Fruit fly (Drosophila melanogaster): ENCODE measurements around the gene Sfp24Bb.

The Sfp24Bb gene

dm6 chr2L:3670481-3670880 is 906 bp upstream of the Sfp24Bb start, which contains the start of gene Sfp24Bc:
Gene Sfp24Bc (minus strand): TSS chr2L:3670581.
- TF ChIP-seq Pdp1 (GFP tag; optimal IDR thresholded peaks at IDR 0.05) (peak in 1 of 2 experiments; percentile 54), ap (GFP tag; IDR thresholded peaks at IDR 0.05) (no peak), CG33557 (GFP tag; optimal IDR thresholded peaks at IDR 0.05) (no peak)

DNA sequence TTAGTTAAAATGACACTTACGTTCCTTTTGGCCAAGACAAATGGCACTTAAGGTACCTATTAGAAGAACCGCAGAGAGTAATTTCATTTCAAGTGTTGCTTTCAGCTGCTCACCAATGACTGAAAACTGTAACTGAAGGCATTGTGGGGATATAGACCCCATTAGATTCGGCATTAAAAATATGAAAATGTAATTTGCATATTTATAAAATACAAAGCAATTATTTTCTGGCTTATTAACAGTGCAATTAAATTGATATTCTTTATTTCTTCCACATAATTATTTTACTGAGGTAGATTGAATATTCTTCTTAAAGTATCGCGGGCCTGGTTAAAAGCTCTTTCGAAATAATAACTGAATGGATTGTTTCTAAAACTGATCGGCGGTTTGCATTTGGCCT is 541 bp downstream of the Sfp24Bb start, which contains the start of gene Sfp24Bd:
Gene Sfp24Bd (minus strand): TSS at position 101 of the 400 bp plus-strand sequence.
- TF ChIP-seq Fer2 (tag; optimal IDR thresholded peaks at IDR 0.05) (no peak), CG2116 (GFP tag; optimal IDR thresholded peaks at IDR 0.05) (no peak), Mes4 (GFP tag; optimal IDR thresholded peaks at IDR 0.05) (no peak), Side (GFP tag; optimal IDR thresholded peaks at IDR 0.05) (no peak), Myb (GFP tag; optimal IDR thresholded peaks at IDR 0.05) (no peak), CG18619 (GFP tag; optimal IDR thresholded peaks at IDR 0.05) (no peak), CG12391 (tag; optimal IDR thresholded peaks at IDR 0.05) (no peak), CG14710 (tag; optimal IDR thresholded peaks at IDR 0.05) (no peak), Atf6 (GFP tag; IDR thresholded peaks at IDR 0.05) (no peak), CG2889 (GFP tag; IDR thresholded peaks at IDR 0.05) (no peak), CG6654 (GFP tag; optimal IDR thresholded peaks at IDR 0.05) (no peak), NK7.1 (GFP tag; optimal IDR thresholded peaks at IDR 0.05) (no peak), dysf (GFP tag; IDR thresholded peaks at IDR 0.05) (no peak)

DNA sequence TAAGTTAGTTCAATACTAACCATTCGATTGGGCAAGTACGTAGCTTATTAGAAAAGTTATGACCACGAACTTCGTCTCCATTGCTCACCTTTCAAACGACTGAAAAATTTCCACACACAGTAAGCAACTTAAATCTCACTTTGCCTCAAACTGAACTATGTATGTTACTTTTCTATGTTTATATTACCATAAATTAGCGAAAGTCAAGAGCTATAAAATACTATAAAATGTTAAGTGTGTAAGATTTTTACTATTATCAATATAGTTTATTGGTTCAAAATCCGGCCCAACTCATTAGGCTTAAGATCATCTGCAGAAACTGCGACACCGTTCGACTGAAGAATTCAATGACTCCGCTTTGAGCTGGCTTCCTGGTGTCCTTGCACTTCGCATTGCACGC is 1.1 kb downstream of the Sfp24Bb start, which contains the start of gene Sfp24Ba:
Gene Sfp24Ba (minus strand): TSS at position 101 of the 400 bp plus-strand sequence.
- TF ChIP-seq danr (GFP tag; IDR thresholded peaks at IDR 0.05) (no peak), eve (GFP tag; optimal IDR thresholded peaks at IDR 0.05) (no peak), CG11723 (GFP tag; optimal IDR thresholded peaks at IDR 0.05) (no peak), Dref (GFP tag; IDR thresholded peaks at IDR 0.05) (no peak), CG17912 (GFP tag; optimal IDR thresholded peaks at IDR 0.05) (no peak), Hsf (GFP tag; optimal IDR thresholded peaks at IDR 0.05) (no peak), CG13424 (tag; optimal IDR thresholded peaks at IDR 0.05) (no peak), zen (tag; optimal IDR thresholded peaks at IDR 0.05) (no peak), bcd (GFP tag; optimal IDR thresholded peaks at IDR 0.05) (no peak), CG32772 (GFP tag; IDR thresholded peaks at IDR 0.05) (no peak), CG3065 (GFP tag; optimal IDR thresholded peaks at IDR 0.05) (no peak), chif (GFP tag; optimal IDR thresholded peaks at IDR 0.05) (no peak)

- TF ChIP-seq Nf-YC (tag; optimal IDR thresholded peaks at IDR 0.05) (peak; percentile 98), CG15269 (tag; optimal IDR thresholded peaks at IDR 0.05) (no peak), CG18476 (GFP tag; optimal IDR thresholded peaks at IDR 0.05) (no peak), CG17612 (GFP tag; IDR thresholded peaks at IDR 0.05) (no peak), chm (GFP tag; IDR thresholded peaks at IDR 0.05) (0 out of 2 replicates have a peak, but pooled peaks have one; percentile 37), CTCF (GFP tag; optimal IDR thresholded peaks at IDR 0.05) (peak; percentile 14), gcm2 (GFP tag; optimal IDR thresholded peaks at IDR 0.05) (no peak), ind (GFP tag; optimal IDR thresholded peaks at IDR 0.05) (no peak), Adf1 (GFP tag; IDR thresholded peaks at IDR 0.05) (peak; percentile 96), Lpt (GFP tag; optimal IDR thresholded peaks at IDR 0.05) (no peak), Fer3 (tag; optimal IDR thresholded peaks at IDR 0.05) (no peak), CG32767 (GFP tag; IDR thresholded peaks at IDR 0.05) (0 out of 2 replicates have a peak, but pooled peaks have one; percentile 19), her (GFP tag; optimal IDR thresholded peaks at IDR 0.05) (no peak), CG15479 (GFP tag; optimal IDR thresholded peaks at IDR 0.05) (peak; percentile 24), CG7963 (GFP tag; IDR thresholded peaks at IDR 0.05; ENCODE audit: partially characterized antibody) (no peak), schlank (tag; optimal IDR thresholded peaks at IDR 0.05) (no peak), Bgb (GFP tag; IDR thresholded peaks at IDR 0.05; ENCODE audit: partially characterized antibody) (peak; percentile 13; the same call in 1 of the 2 replicates), al (GFP tag; IDR thresholded peaks at IDR 0.05) (no peak), CG5180 (GFP tag; optimal IDR thresholded peaks at IDR 0.05) (no peak), CG1602 (GFP tag; optimal IDR thresholded peaks at IDR 0.05) (no peak)
Observed at dm6 chr2L:3662307-3662795, 7.2 kb downstream of the Sfp24Bb start, which contains the start of gene Drgx. Gene Drgx (plus strand): TSS chr2L:3662745.

All from whole organism, embryonic.